Worm (Caenorhabditis elegans) whole organism, L3 larva: ENCODE results near the gene sri-4.

ENCODE experiments used
- R02D3.7 ChIP-seq: fragments of 150-350 bp; optimal IDR thresholded peaks from 2 replicates; lab custom pipeline; 2014; ENCODE audit warnings: missing biosample characterization, missing genetic modification characterization
- ZK546.5 ChIP-seq: sonication (generic microtip); optimal IDR thresholded peaks from 2 replicates; lab custom pipeline; 2017; ENCODE audit warnings: missing biosample characterization, missing genetic modification characterization
- aly-2 ChIP-seq: fragments of 150-350 bp; optimal IDR thresholded peaks from 2 replicates; lab custom pipeline; 2014; ENCODE audit warnings: missing biosample characterization, missing genetic modification characterization
- ama-1 ChIP-seq: fragments of 150-350 bp; optimal IDR thresholded peaks from 2 replicates; lab custom pipeline; 2018
- ceh-16 ChIP-seq: sonication (generic microtip); optimal IDR thresholded peaks from 2 replicates; lab custom pipeline; 2017; ENCODE audit warnings: missing biosample characterization, missing genetic modification characterization
- ceh-82 ChIP-seq: fragments of 150-350 bp; optimal IDR thresholded peaks from 2 replicates; lab custom pipeline; 2014; ENCODE audit warnings: missing biosample characterization, missing genetic modification characterization
- egl-27 ChIP-seq: sonication (generic microtip); optimal IDR thresholded peaks from 4 replicates; lab custom pipeline; 2017; ENCODE audit warnings: missing biosample characterization, missing genetic modification reagents, missing genetic modification characterization
- egl-5 ChIP-seq: fragments of 150-350 bp; optimal IDR thresholded peaks from 2 replicates; lab custom pipeline; 2017; ENCODE audit warnings: missing biosample characterization, missing genetic modification reagents, missing genetic modification characterization, inconsistent platforms
- elt-3 ChIP-seq, 3 experiments: fragments of 150-350 bp in 1 of 3; sonication (generic microtip) in 2 of 3; optimal IDR thresholded peaks; 2 replicates in 2 of 3; 4 replicates in 1 of 3; lab custom pipeline; 2014 to 2017; ENCODE audit warnings: missing biosample characterization in 3 of 3, missing genetic modification characterization in 3 of 3
- fos-1 ChIP-seq: fragments of 150-350 bp; optimal IDR thresholded peaks from 2 replicates; lab custom pipeline; 2014; ENCODE audit warnings: missing biosample characterization, missing genetic modification characterization
- jun-1 ChIP-seq: fragments of 150-350 bp; optimal IDR thresholded peaks from 2 replicates; lab custom pipeline; 2014; ENCODE audit warnings: missing biosample characterization, missing genetic modification reagents, missing genetic modification characterization
- lin-15B ChIP-seq: fragments of 150-350 bp; optimal IDR thresholded peaks from 2 replicates; lab custom pipeline; 2014; ENCODE audit warnings: missing biosample characterization, missing genetic modification characterization
- lin-39 ChIP-seq: fragments of 150-350 bp; optimal IDR thresholded peaks from 2 replicates; lab custom pipeline; 2018; ENCODE audit warnings: missing biosample characterization, missing genetic modification reagents, missing genetic modification characterization
- lsy-12 ChIP-seq: sonication (generic microtip); optimal IDR thresholded peaks from 2 replicates; lab custom pipeline; 2016; ENCODE audit warnings: mild to moderate bottlenecking, missing genetic modification characterization, missing compliant biosample characterization
- mdl-1 ChIP-seq: fragments of 150-350 bp; optimal IDR thresholded peaks from 2 replicates; lab custom pipeline; 2014; ENCODE audit warnings: missing biosample characterization, missing genetic modification characterization
- nfya-1 ChIP-seq: sonication (generic microtip); optimal IDR thresholded peaks from 2 replicates; lab custom pipeline; 2017; ENCODE audit warnings: missing genetic modification characterization, mild to moderate bottlenecking, missing compliant biosample characterization, antibody characterized with exemption, moderate library complexity; ENCODE audit not compliant: insufficient read depth
- nhr-12 ChIP-seq: fragments of 150-350 bp; optimal IDR thresholded peaks from 2 replicates; lab custom pipeline; 2014; ENCODE audit warnings: missing biosample characterization, missing genetic modification characterization
- nhr-23 ChIP-seq: fragments of 150-350 bp; optimal IDR thresholded peaks from 2 replicates; lab custom pipeline; 2014; ENCODE audit warnings: missing biosample characterization, missing genetic modification reagents, missing genetic modification characterization
- nhr-237 ChIP-seq: fragments of 150-350 bp; optimal IDR thresholded peaks from 2 replicates; lab custom pipeline; 2014; ENCODE audit warnings: missing biosample characterization, missing genetic modification characterization
- nhr-25 ChIP-seq: sonication (generic microtip); optimal IDR thresholded peaks from 2 replicates; lab custom pipeline; 2017; ENCODE audit warnings: missing biosample characterization, missing genetic modification characterization
- nhr-28 ChIP-seq: fragments of 150-350 bp; optimal IDR thresholded peaks from 2 replicates; lab custom pipeline; 2014; ENCODE audit warnings: missing biosample characterization, missing genetic modification characterization
- nhr-43 ChIP-seq: sonication (generic microtip); optimal IDR thresholded peaks from 2 replicates; lab custom pipeline; 2016; ENCODE audit warnings: mild to moderate bottlenecking, missing genetic modification characterization, missing compliant biosample characterization; ENCODE audit not compliant: poor library complexity, severe bottlenecking
- nhr-77 ChIP-seq: fragments of 150-350 bp; optimal IDR thresholded peaks from 2 replicates; lab custom pipeline; 2014; ENCODE audit warnings: missing biosample characterization, missing genetic modification characterization
- pha-4 ChIP-seq: fragments of 150-350 bp; optimal IDR thresholded peaks from 2 replicates; lab custom pipeline; 2014; ENCODE audit warnings: missing biosample characterization, missing genetic modification reagents, missing genetic modification characterization
- sea-2 ChIP-seq: fragments of 150-350 bp; sonication (generic microtip); optimal IDR thresholded peaks from 4 replicates; lab custom pipeline; 2014; ENCODE audit warnings: missing biosample characterization, missing genetic modification reagents, missing genetic modification characterization
- skn-1 ChIP-seq: fragments of 150-350 bp; optimal IDR thresholded peaks from 2 replicates; lab custom pipeline; 2014; ENCODE audit warnings: missing biosample characterization, missing genetic modification characterization
- tbx-2 ChIP-seq: sonication (generic microtip); optimal IDR thresholded peaks from 2 replicates; lab custom pipeline; 2016; ENCODE audit warnings: mild to moderate bottlenecking, missing genetic modification characterization, missing compliant biosample characterization
- unc-39 ChIP-seq: sonication (generic microtip); optimal IDR thresholded peaks from 4 replicates; lab custom pipeline; 2017; ENCODE audit warnings: missing biosample characterization, missing genetic modification characterization
- unc-62 ChIP-seq: fragments of 150-350 bp; sonication (generic microtip); optimal IDR thresholded peaks from 4 replicates; lab custom pipeline; 2014; ENCODE audit warnings: missing biosample characterization, missing genetic modification reagents, missing genetic modification characterization
- ztf-4 ChIP-seq: fragments of 150-350 bp; optimal IDR thresholded peaks from 2 replicates; lab custom pipeline; 2014; ENCODE audit warnings: missing biosample characterization, missing genetic modification characterization

The sri-4 gene

DNA sequence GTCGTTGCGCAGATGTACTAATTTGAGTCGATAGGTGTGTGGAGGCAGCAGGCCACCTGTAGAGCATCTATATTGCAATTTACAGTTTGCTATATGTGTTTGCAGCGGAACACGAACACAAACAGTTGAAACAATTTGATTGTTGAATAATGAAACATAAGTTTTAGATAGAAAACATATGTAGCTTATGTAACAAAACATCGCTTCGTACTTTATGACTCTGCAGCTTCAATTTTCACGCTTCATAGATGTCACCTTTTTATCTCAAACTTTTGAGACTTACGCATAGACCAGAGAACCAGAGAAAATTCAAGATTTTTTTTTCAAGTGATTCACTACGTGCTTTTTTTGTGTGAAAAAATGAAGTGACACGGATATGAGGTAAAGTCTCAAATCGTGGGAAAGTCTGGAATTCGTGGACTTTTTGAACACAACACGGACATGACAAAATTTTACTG lies 24.2 kb upstream of the sri-4 start, which contains the start of gene fbxb-72 (continued):
- no peak for TF ChIP-seq nhr-12 (tag; lab: Kevin White, UChicago)
- TF ChIP-seq jun-1 (tag; lab: Kevin White, UChicago) = peak; percentile 59
- TF ChIP-seq ztf-4 (tag; lab: Kevin White, UChicago) = peak; percentile 66
- peak; percentile 51 for TF ChIP-seq nhr-77 (tag; lab: Kevin White, UChicago)
- TF ChIP-seq tbx-2 (tag; lab: Kevin White, UChicago) = peak; percentile 85
- no peak for TF ChIP-seq unc-39 (tag; lab: Kevin White, UChicago)
- peak; percentile 3 for TF ChIP-seq nhr-25
- TF ChIP-seq nhr-237 = no peak
- TF ChIP-seq sea-2 (GFP tag; lab: Kevin White, UChicago) = no peak
- peak; percentile 36 for TF ChIP-seq nhr-28 (tag; lab: Kevin White, UChicago)
- peak; percentile 55 for TF ChIP-seq pha-4 (tag; lab: Kevin White, UChicago)
- no peak for TF ChIP-seq unc-62

DNA sequence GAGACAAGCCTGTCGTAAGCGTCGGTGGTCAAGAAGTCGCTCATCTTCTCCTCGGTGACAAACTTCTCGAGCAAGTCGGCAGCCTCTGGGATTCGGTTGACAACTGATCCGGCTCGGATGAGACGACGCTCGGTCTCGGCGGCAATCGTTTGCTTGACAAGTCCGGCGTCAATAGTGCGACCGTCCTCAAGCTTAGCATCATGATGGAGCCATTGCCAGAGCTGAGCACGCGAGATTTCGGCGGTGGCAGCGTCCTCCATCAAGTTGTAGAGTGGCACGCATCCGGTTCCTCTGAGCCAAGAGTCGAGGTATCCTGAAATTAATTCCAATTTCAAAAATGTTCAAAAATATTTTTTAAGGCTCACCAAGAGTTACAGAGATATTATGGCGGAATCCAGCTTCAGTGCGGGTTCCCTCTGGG lies 23.7 kb upstream of the sri-4 start:
- TF ChIP-seq skn-1 (tag; lab: Kevin White, UChicago) (peak; percentile 8), nhr-237 (no peak), ama-1 (lab: Kevin White, UChicago) (peak; percentile 97)

DNA sequence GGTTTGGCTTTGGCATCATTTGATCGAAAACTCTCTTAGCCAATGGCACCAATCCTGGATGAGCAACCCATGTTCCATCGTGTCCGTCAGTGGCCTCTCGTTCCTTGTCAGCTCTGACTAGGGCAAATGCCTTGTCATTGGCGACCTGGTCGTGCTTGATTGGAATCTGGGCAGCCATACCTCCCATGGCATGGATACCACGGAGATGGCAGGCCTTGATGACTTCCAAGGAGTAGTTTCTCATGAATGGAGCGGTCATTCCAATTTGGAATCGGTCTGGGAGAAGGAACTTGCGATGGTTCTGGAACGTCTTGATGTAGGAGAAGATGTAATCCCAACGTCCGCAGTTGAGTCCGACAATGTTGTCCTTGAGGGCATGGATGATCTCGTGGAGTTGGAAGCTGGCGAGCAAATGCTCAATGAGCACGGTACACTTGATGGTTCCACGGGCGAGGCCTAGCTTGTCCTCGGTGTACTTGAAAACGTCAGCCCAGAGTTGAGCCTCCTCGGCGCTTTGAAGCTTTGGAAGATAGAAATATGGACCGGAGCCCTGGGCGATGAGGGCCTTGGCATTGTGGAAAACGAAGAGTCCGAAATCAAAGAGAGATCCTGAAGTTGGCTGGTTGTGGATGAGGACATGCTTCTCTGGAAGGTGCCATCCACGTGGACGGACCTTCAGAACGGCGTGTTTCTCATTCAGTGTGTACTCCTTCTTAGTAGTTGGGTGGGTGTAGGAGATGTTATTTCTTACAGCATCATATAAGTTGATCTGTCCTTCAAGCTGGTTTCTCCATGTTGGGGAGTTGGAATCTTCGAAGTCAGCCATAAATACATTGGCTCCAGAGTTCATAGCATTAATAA lies 23.0 kb upstream of the sri-4 start:
- TF ChIP-seq nhr-43 (peak; percentile 58), ama-1 (lab: Kevin White, UChicago) (peak; percentile 92), nhr-25 (peak; percentile 12), pha-4 (tag; lab: Kevin White, UChicago) (peak; percentile 27), mdl-1 (tag; lab: Kevin White, UChicago) (no peak), fos-1 (tag; lab: Kevin White, UChicago) (no peak), lin-39 (tag; lab: Kevin White, UChicago) (peak; percentile 39), ceh-16 (tag; lab: Kevin White, UChicago) (no peak)

DNA sequence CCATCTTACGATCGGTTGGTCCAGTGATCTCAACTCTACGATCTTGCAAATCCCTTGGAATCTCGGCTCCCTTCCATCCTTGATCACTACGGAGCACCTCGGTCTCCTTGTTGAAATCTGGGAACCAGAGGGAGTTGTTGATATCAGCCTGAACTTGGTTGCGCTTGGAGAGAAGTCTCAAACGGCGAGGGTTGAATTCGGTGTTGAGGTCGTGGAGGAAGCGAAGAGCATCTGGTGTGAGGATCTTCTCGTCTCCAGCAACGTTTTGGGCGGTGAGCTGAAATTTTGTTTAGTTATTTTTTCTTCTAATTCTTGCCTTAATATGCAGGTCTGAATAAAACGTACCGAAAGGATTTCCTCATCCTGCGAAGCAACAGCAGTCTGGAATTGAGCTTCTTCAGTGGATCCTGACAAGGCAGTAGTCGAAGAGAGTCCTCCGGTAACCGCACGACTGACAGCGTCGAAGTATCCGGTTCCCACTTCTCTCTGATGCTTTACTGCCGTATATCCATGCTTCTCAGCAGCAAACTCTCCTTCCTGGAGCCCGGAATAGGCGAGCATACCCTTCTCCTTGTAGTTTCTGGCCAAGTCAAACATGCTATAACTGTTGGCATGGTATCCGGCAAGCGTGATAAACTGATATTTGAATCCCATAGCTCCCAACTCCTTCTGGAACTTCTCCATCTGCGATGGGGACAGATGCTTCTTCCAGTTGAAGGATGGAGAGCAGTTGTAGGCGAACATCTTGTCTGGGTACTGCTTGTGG lies 22.2 kb upstream of the sri-4 start:
- TF ChIP-seq lin-39 (tag; lab: Kevin White, UChicago) = peak; percentile 38
- TF ChIP-seq aly-2 (tag; lab: Kevin White, UChicago) = no peak
- TF ChIP-seq ztf-4 (tag; lab: Kevin White, UChicago) = no peak
- TF ChIP-seq elt-3 (tag; optimal IDR thresholded peaks at IDR 0.05; lab: Kevin White, UChicago) = peak in 1 of 3 experiments; percentile 53
- no peak for TF ChIP-seq ceh-82 (tag; lab: Kevin White, UChicago)
- TF ChIP-seq nhr-43 = peak; percentile 24
- no peak for TF ChIP-seq egl-27 (tag; lab: Kevin White, UChicago)
- TF ChIP-seq nhr-77 (tag; lab: Kevin White, UChicago) = no peak
- TF ChIP-seq tbx-2 (tag; lab: Kevin White, UChicago) = no peak
- TF ChIP-seq nhr-23 (tag; lab: Kevin White, UChicago) = peak; percentile 5
- TF ChIP-seq R02D3.7 = no peak
- no peak for TF ChIP-seq mdl-1 (tag; lab: Kevin White, UChicago)
- TF ChIP-seq jun-1 (tag; lab: Kevin White, UChicago) = no peak
- TF ChIP-seq lin-15B (tag; lab: Kevin White, UChicago) = no peak
- TF ChIP-seq lsy-12 (tag; lab: Kevin White, UChicago) = no peak
- TF ChIP-seq unc-39 (tag; lab: Kevin White, UChicago) = no peak
- no peak for TF ChIP-seq ZK546.5 (tag; lab: Kevin White, UChicago)
- TF ChIP-seq pha-4 (tag; lab: Kevin White, UChicago) = no peak
- no peak for TF ChIP-seq egl-5
- peak; percentile 2 for TF ChIP-seq nhr-25
- TF ChIP-seq ama-1 (lab: Kevin White, UChicago) = peak; percentile 82
- peak; percentile 18 for TF ChIP-seq nfya-1 (tag; lab: Kevin White, UChicago)
